Fruit fly (Drosophila melanogaster) whole organism, embryonic: ENCODE results near the gene wdb.

ENCODE experiments used
- Ada2b ChIP-seq: fragments of 200-800 bp; sonication (Bioruptor generic); IDR thresholded peaks from 2 replicates; pipeline ENCODE4 v1.3.6; 2022; ENCODE audit warnings: missing biosample characterization, missing genetic modification characterization
- Aef1 ChIP-seq: fragments of 200-800 bp; sonication (Bioruptor generic); IDR thresholded peaks from 3 replicates; pipeline ENCODE4 v1.3.6; 2022; ENCODE audit warnings: missing biosample characterization, missing genetic modification characterization
- CG11085 ChIP-seq: fragments of 200-800 bp; sonication (Bioruptor generic); IDR thresholded peaks from 2 replicates; pipeline ENCODE4 v1.3.6; 2022; ENCODE audit warnings: missing biosample characterization, missing genetic modification characterization
- CG11696 ChIP-seq: fragments of 200-800 bp; sonication (Bioruptor generic); IDR thresholded peaks from 2 replicates; pipeline ENCODE4 v1.3.6; 2022; ENCODE audit warnings: missing biosample characterization, missing genetic modification characterization
- CG12155 ChIP-seq: fragments of 200-800 bp; sonication (Bioruptor generic); optimal IDR thresholded peaks from 3 replicates; lab custom pipeline; 2016; ENCODE audit warnings: missing biosample characterization, missing genetic modification characterization
- CG13775 ChIP-seq: fragments of 200-800 bp; sonication (Bioruptor generic); optimal IDR thresholded peaks from 3 replicates; lab custom pipeline; 2017; ENCODE audit warnings: missing biosample characterization, mild to moderate bottlenecking, missing genetic modification characterization
- CG17912 ChIP-seq: fragments of 200-800 bp; sonication (Bioruptor generic); optimal IDR thresholded peaks from 2 replicates; lab custom pipeline; 2018; ENCODE audit warnings: missing biosample characterization, mild to moderate bottlenecking, missing genetic modification characterization
- CG2712 ChIP-seq: fragments of 200-800 bp; optimal IDR thresholded peaks from 3 replicates; lab custom pipeline; 2019; ENCODE audit warnings: missing biosample characterization, mild to moderate bottlenecking, missing genetic modification characterization, moderate library complexity
- CG2875 ChIP-seq: fragments of 200-800 bp; sonication (Bioruptor generic); optimal IDR thresholded peaks from 2 replicates; lab custom pipeline; 2017; ENCODE audit warnings: missing biosample characterization, mild to moderate bottlenecking, missing genetic modification characterization, missing genetic modification reagents
- CG30403 ChIP-seq: fragments of 200-800 bp; sonication (Bioruptor generic); optimal IDR thresholded peaks from 3 replicates; lab custom pipeline; 2016; ENCODE audit warnings: missing biosample characterization, missing genetic modification characterization
- CG3281 ChIP-seq: fragments of 200-800 bp; sonication (Bioruptor generic); optimal IDR thresholded peaks from 3 replicates; lab custom pipeline; 2017; ENCODE audit warnings: missing biosample characterization, mild to moderate bottlenecking, missing genetic modification characterization
- CG3838 ChIP-seq: fragments of 200-800 bp; sonication (Bioruptor generic); optimal IDR thresholded peaks from 3 replicates; lab custom pipeline; 2016; ENCODE audit warnings: missing biosample characterization, missing genetic modification characterization
- CG4282 ChIP-seq: fragments of 200-800 bp; sonication (Bioruptor generic); optimal IDR thresholded peaks from 2 replicates; lab custom pipeline; 2016; ENCODE audit warnings: missing biosample characterization, missing genetic modification characterization
- CG7271 ChIP-seq: fragments of 200-800 bp; sonication (Bioruptor generic); optimal IDR thresholded peaks from 2 replicates; lab custom pipeline; 2018; ENCODE audit warnings: missing biosample characterization, mild to moderate bottlenecking, missing genetic modification characterization, moderate library complexity
- CG7839 ChIP-seq: fragments of 200-800 bp; sonication (Bioruptor generic); optimal IDR thresholded peaks from 3 replicates; lab custom pipeline; 2018; ENCODE audit warnings: missing biosample characterization, mild to moderate bottlenecking, missing genetic modification characterization, moderate library complexity
- Camta ChIP-seq: fragments of 200-800 bp; sonication (Bioruptor generic); optimal IDR thresholded peaks from 2 replicates; lab custom pipeline; 2016; ENCODE audit warnings: missing biosample characterization, missing genetic modification characterization
- Chrac-16 ChIP-seq: fragments of 200-800 bp; sonication (Bioruptor generic); optimal IDR thresholded peaks from 3 replicates; lab custom pipeline; 2016; ENCODE audit warnings: missing biosample characterization, missing genetic modification characterization
- Dref ChIP-seq: fragments of 200-800 bp; sonication (Bioruptor generic); IDR thresholded peaks from 2 replicates; pipeline ENCODE4 v1.3.6; 2022; ENCODE audit warnings: missing biosample characterization, missing genetic modification characterization
- Ets65A ChIP-seq: fragments of 200-800 bp; sonication (Bioruptor generic); peaks from one replicate; lab custom pipeline; 2016; ENCODE audit warnings: missing biosample characterization, missing genetic modification characterization
- H2.0 ChIP-seq: fragments of 200-800 bp; sonication (Bioruptor generic); IDR thresholded peaks from 2 replicates; pipeline ENCODE4 v1.3.6; 2022; ENCODE audit warnings: missing biosample characterization, missing genetic modification characterization
- NfI ChIP-seq: fragments of 200-800 bp; sonication (Bioruptor generic); optimal IDR thresholded peaks from 3 replicates; lab custom pipeline; 2018; ENCODE audit warnings: missing biosample characterization, mild to moderate bottlenecking, missing genetic modification characterization, moderate library complexity
- Ptx1 ChIP-seq: fragments of 200-800 bp; sonication (Bioruptor generic); IDR thresholded peaks from 2 replicates; pipeline ENCODE4 v1.3.6; 2022; ENCODE audit warnings: missing biosample characterization, missing genetic modification characterization
- Sox102F ChIP-seq: fragments of 200-800 bp; sonication (Bioruptor generic); optimal IDR thresholded peaks from 2 replicates; lab custom pipeline; 2018; ENCODE audit warnings: missing biosample characterization, mild to moderate bottlenecking, missing genetic modification characterization, moderate library complexity
- Taf1 ChIP-seq: fragments of 200-800 bp; sonication (Bioruptor generic); IDR thresholded peaks from 2 replicates; pipeline ENCODE4 v1.3.6; 2022; ENCODE audit warnings: missing biosample characterization, missing genetic modification characterization
- al ChIP-seq: fragments of 200-800 bp; sonication (Bioruptor generic); IDR thresholded peaks from 2 replicates; pipeline ENCODE4 v1.3.6; 2022; ENCODE audit warnings: missing biosample characterization, missing genetic modification characterization
- caup ChIP-seq: fragments of 200-800 bp; sonication (Bioruptor generic); optimal IDR thresholded peaks from 3 replicates; lab custom pipeline; 2017; ENCODE audit warnings: missing biosample characterization, mild to moderate bottlenecking, missing genetic modification characterization, moderate library complexity; ENCODE audit not compliant: severe bottlenecking
- chn ChIP-seq: fragments of 200-800 bp; sonication (Bioruptor generic); optimal IDR thresholded peaks from 2 replicates; lab custom pipeline; 2016; ENCODE audit warnings: missing biosample characterization, missing genetic modification characterization
- ci ChIP-seq: fragments of 200-800 bp; sonication (Bioruptor generic); IDR thresholded peaks from 3 replicates; pipeline ENCODE4 v1.3.6; 2022; ENCODE audit warnings: missing biosample characterization, missing genetic modification characterization
- cwo ChIP-seq: fragments of 200-800 bp; sonication (Bioruptor generic); optimal IDR thresholded peaks from 3 replicates; lab custom pipeline; 2017; ENCODE audit warnings: missing biosample characterization, missing genetic modification characterization, mild to moderate bottlenecking, moderate library complexity, missing genetic modification reagents
- dm ChIP-seq: fragments of 200-800 bp; sonication (Bioruptor generic); optimal IDR thresholded peaks from 3 replicates; lab custom pipeline; 2016; ENCODE audit warnings: missing biosample characterization, missing genetic modification characterization
- ems ChIP-seq: fragments of 200-800 bp; sonication (Bioruptor generic); optimal IDR thresholded peaks from 3 replicates; lab custom pipeline; 2016; ENCODE audit warnings: missing biosample characterization, missing genetic modification characterization
- fd64A ChIP-seq: fragments of 200-800 bp; sonication (Bioruptor generic); optimal IDR thresholded peaks from 3 replicates; lab custom pipeline; 2018; ENCODE audit warnings: missing biosample characterization, mild to moderate bottlenecking, missing genetic modification characterization
- gsb-n ChIP-seq: fragments of 200-800 bp; sonication (Bioruptor generic); optimal IDR thresholded peaks from 3 replicates; lab custom pipeline; 2018; ENCODE audit warnings: missing biosample characterization, mild to moderate bottlenecking, missing genetic modification characterization
- her ChIP-seq: fragments of 200-800 bp; sonication (Bioruptor generic); optimal IDR thresholded peaks from 2 replicates; lab custom pipeline; 2016; ENCODE audit warnings: missing biosample characterization, missing genetic modification characterization
- jumu ChIP-seq: fragments of 200-800 bp; sonication (Bioruptor generic); optimal IDR thresholded peaks from 3 replicates; lab custom pipeline; 2016; ENCODE audit warnings: missing biosample characterization, missing genetic modification characterization
- knrl ChIP-seq: fragments of 200-800 bp; sonication (Bioruptor generic); IDR thresholded peaks from 3 replicates; pipeline ENCODE4 v1.3.6; 2022; ENCODE audit warnings: missing biosample characterization, missing genetic modification characterization; ENCODE audit not compliant: partially characterized antibody
- lab ChIP-seq: fragments of 200-800 bp; sonication (Bioruptor generic); optimal IDR thresholded peaks from 3 replicates; lab custom pipeline; 2017; ENCODE audit warnings: missing biosample characterization, missing genetic modification characterization, mild to moderate bottlenecking, moderate library complexity, missing genetic modification reagents
- lmd ChIP-seq: fragments of 200-800 bp; sonication (Bioruptor generic); IDR thresholded peaks from 2 replicates; pipeline ENCODE4 v1.3.6; 2022; ENCODE audit warnings: missing biosample characterization, missing genetic modification characterization
- lola ChIP-seq, 3 experiments: fragments of >200 bp in 2 of 3; fragments of 200-800 bp in 1 of 3; sonication (Bioruptor generic) in 1 of 3; optimal IDR thresholded peaks; 2 replicates each; lab custom pipeline; 2017 to 2019; ENCODE audit warnings: missing biosample characterization in 3 of 3, missing genetic modification characterization in 3 of 3, mild to moderate bottlenecking in 1 of 3, moderate library complexity in 1 of 3
- lov ChIP-seq, 2 experiments: fragments of 200-800 bp in 1 of 2; fragments of >200 bp in 1 of 2; sonication (Bioruptor generic) in 1 of 2; IDR thresholded peaks in 1 of 2; optimal IDR thresholded peaks in 1 of 2; 2 replicates in 1 of 2; 3 replicates in 1 of 2; pipeline versions ENCODE4 v1.3.6 to Lab custom; 2017 to 2022; ENCODE audit warnings: missing biosample characterization in 1 of 2, missing genetic modification characterization in 1 of 2
- pan ChIP-seq, 4 experiments: fragments of >200 bp in 3 of 4; fragments of 200-800 bp in 1 of 4; sonication (Bioruptor generic) in 1 of 4; optimal IDR thresholded peaks in 3 of 4; IDR thresholded peaks in 1 of 4; 2 replicates each; pipeline versions ENCODE4 v1.3.6 to Lab custom; 2017 to 2022; ENCODE audit warnings: missing biosample characterization in 2 of 4, missing genetic modification characterization in 2 of 4, mixed read lengths in 1 of 4
- pum ChIP-seq: fragments of 200-800 bp; sonication (Bioruptor generic); optimal IDR thresholded peaks from 2 replicates; lab custom pipeline; 2016; ENCODE audit warnings: missing biosample characterization, missing genetic modification characterization
- rib ChIP-seq: fragments of 200-800 bp; sonication (Bioruptor generic); IDR thresholded peaks from 2 replicates; pipeline ENCODE4 v1.3.6; 2022; ENCODE audit warnings: missing biosample characterization, missing genetic modification characterization
- run ChIP-seq: fragments of 200-800 bp; sonication (Bioruptor generic); optimal IDR thresholded peaks from 3 replicates; lab custom pipeline; 2018; ENCODE audit warnings: missing biosample characterization, mild to moderate bottlenecking, missing genetic modification characterization
- sc ChIP-seq, 3 experiments: fragments of >200 bp in 2 of 3; fragments of 200-800 bp in 1 of 3; sonication (Bioruptor generic) in 1 of 3; optimal IDR thresholded peaks; 2 replicates in 2 of 3; 3 replicates in 1 of 3; lab custom pipeline; 2017; ENCODE audit warnings: mild to moderate bottlenecking in 1 of 3, missing biosample characterization in 1 of 3, missing genetic modification characterization in 1 of 3, missing genetic modification reagents in 1 of 3
- shn ChIP-seq: fragments of 200-800 bp; sonication (Bioruptor generic); optimal IDR thresholded peaks from 3 replicates; lab custom pipeline; 2016; ENCODE audit warnings: missing biosample characterization, missing genetic modification characterization
- tin ChIP-seq: fragments of 200-800 bp; sonication (Bioruptor generic); optimal IDR thresholded peaks from 3 replicates; lab custom pipeline; 2016; ENCODE audit warnings: missing biosample characterization, missing genetic modification characterization
- usp ChIP-seq: fragments of >200 bp; optimal IDR thresholded peaks from 2 replicates; lab custom pipeline; 2017; ENCODE audit warnings: missing biosample characterization, missing genetic modification characterization
- vvl ChIP-seq: fragments of 200-800 bp; sonication (Bioruptor generic); IDR thresholded peaks from 2 replicates; pipeline ENCODE4 v1.3.6; 2022; ENCODE audit warnings: missing biosample characterization, missing genetic modification characterization
- zfh2 ChIP-seq: fragments of 200-800 bp; sonication (Bioruptor generic); optimal IDR thresholded peaks from 2 replicates; lab custom pipeline; 2016; ENCODE audit warnings: missing biosample characterization, missing genetic modification characterization

The wdb gene

DNA sequence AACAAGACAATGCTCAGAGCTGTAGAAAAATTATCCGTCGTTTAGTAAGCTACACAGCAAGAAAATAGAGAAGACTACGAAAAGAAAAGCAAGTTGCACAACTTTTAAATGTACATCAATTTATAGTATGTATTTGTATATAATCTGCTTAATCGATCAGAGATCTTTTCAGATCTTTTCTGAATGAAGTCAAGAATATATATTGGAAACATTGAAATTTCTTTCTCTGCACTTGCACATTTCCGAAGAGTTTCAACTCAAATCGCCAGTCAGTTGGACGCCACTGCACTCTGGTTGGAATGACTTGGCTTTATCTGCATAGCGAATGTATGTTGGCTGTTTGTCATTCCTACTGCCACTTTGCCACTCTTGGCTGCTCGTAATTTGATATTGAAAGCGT lies 28.1 kb downstream of the wdb start (continued):
- peak; percentile 40 for TF ChIP-seq tin
- TF ChIP-seq Camta (GFP tag; lab: Kevin White, UChicago) = peak; percentile 16
- TF ChIP-seq CG3838 (GFP tag; lab: Kevin White, UChicago) = no peak
- peak; percentile 62 for TF ChIP-seq Ptx1 (GFP tag; lab: Robert Waterston, UW)
- TF ChIP-seq zfh2 (GFP tag; lab: Kevin White, UChicago) = no peak
- TF ChIP-seq knrl (GFP tag; lab: Robert Waterston, UW) = no peak
- TF ChIP-seq CG2875 (GFP tag; lab: Kevin White, UChicago) = peak; percentile 60
- no peak for TF ChIP-seq lab
- TF ChIP-seq CG2712 (tag; lab: Kevin White, UChicago) = peak; percentile 69
- TF ChIP-seq caup = no peak
- TF ChIP-seq CG30403 = peak; percentile 58
- TF ChIP-seq CG7839 (tag; lab: Kevin White, UChicago) = peak; percentile 57
- TF ChIP-seq sc (optimal IDR thresholded peaks at IDR 0.05; lab: Kevin White, UChicago) = no peak
- peak; percentile 7 for TF ChIP-seq sc (GFP tag; optimal IDR thresholded peaks at IDR 0.05; lab: Kevin White, UChicago)
- peak; percentile 61 for TF ChIP-seq H2.0
- no peak for TF ChIP-seq chn (GFP tag; lab: Kevin White, UChicago)
- TF ChIP-seq gsb-n (tag; lab: Kevin White, UChicago) = peak; percentile 29
- TF ChIP-seq CG3281 (GFP tag; lab: Kevin White, UChicago) = no peak
- peak; percentile 55; the same call in 1 of the 2 replicates for TF ChIP-seq lmd (GFP tag; lab: Robert Waterston, UW)
- TF ChIP-seq shn (GFP tag; lab: Kevin White, UChicago) = no peak
- TF ChIP-seq Sox102F (GFP tag; lab: Kevin White, UChicago) = peak; percentile 83
- no peak for TF ChIP-seq CG12155
- no peak for TF ChIP-seq dm (GFP tag; lab: Kevin White, UChicago)
- peak; percentile 32; the same call in 1 of the 2 replicates for TF ChIP-seq Ada2b
- TF ChIP-seq run (tag; lab: Kevin White, UChicago) = no peak
- no peak for TF ChIP-seq CG17912 (GFP tag; lab: Kevin White, UChicago)
- TF ChIP-seq lola (GFP tag; optimal IDR thresholded peaks at IDR 0.05; lab: Kevin White, UChicago) = peak in 1 of 3 experiments; percentile 34
- peak; percentile 80 for TF ChIP-seq vvl
- TF ChIP-seq Dref (GFP tag; lab: Robert Waterston, UW) = no peak
- TF ChIP-seq rib = no peak
- no peak for TF ChIP-seq CG7271 (tag; lab: Kevin White, UChicago)
- peak; percentile 25 for TF ChIP-seq pum (GFP tag; lab: Kevin White, UChicago)
- peak; percentile 2 for TF ChIP-seq ems (GFP tag; lab: Kevin White, UChicago)
- peak; percentile 82 for TF ChIP-seq ci (GFP tag; lab: Robert Waterston, UW)
- no peak for TF ChIP-seq cwo (GFP tag; lab: Kevin White, UChicago)
- TF ChIP-seq pan (optimal IDR thresholded peaks at IDR 0.05; lab: Kevin White, UChicago) = no peak
- peak in 1 of 2 experiments; percentile 68 for TF ChIP-seq pan (GFP tag; optimal IDR thresholded peaks at IDR 0.05 in 1 of 2, IDR thresholded peaks at IDR 0.05 in 1 of 2)
- TF ChIP-seq CG11085 (GFP tag; lab: Robert Waterston, UW) = no peak
- 0 out of 3 replicates have a peak, but pooled peaks have one; percentile 32 for TF ChIP-seq Aef1 (GFP tag; lab: Robert Waterston, UW)
- no peak for TF ChIP-seq CG11696
- TF ChIP-seq fd64A (GFP tag; lab: Kevin White, UChicago) = no peak
- no peak for TF ChIP-seq CG4282 (GFP tag; lab: Kevin White, UChicago)
- TF ChIP-seq NfI (GFP tag; lab: Kevin White, UChicago) = peak; percentile 22
- peak; percentile 28 for TF ChIP-seq CG13775 (GFP tag; lab: Kevin White, UChicago)
- peak; percentile 35 for TF ChIP-seq Chrac-16 (GFP tag; lab: Kevin White, UChicago)
- TF ChIP-seq Taf1 (GFP tag; lab: Robert Waterston, UW) = no peak
- no peak for TF ChIP-seq jumu (GFP tag; lab: Kevin White, UChicago)
- no peak for TF ChIP-seq her (GFP tag; lab: Kevin White, UChicago)
- no peak for TF ChIP-seq usp
- TF ChIP-seq al (GFP tag; lab: Robert Waterston, UW) = no peak
- TF ChIP-seq lov (optimal IDR thresholded peaks at IDR 0.05; lab: Kevin White, UChicago) = no peak
- no peak for TF ChIP-seq lov (GFP tag; IDR thresholded peaks at IDR 0.05; lab: Robert Waterston, UW)
- TF ChIP-seq Ets65A = peak; percentile 75
